Fruit fly (Drosophila melanogaster): ENCODE measurements around the gene CG31952.

dm6 chr2L:3375611-3376010 is 40.9 kb upstream of the CG31952 start, which contains the start of gene CG15412:
- no peak for TF ChIP-seq psq (optimal IDR thresholded peaks at IDR 0.05)
- no peak for TF ChIP-seq EcR (GFP tag; optimal IDR thresholded peaks at IDR 0.05)
- TF ChIP-seq Dll (optimal IDR thresholded peaks at IDR 0.05): no peak
- TF ChIP-seq CG8478 (optimal IDR thresholded peaks at IDR 0.05): no peak
